2 worm cellular contexts compared by ENCODE assay signal in genomic region chrIV:7023004-7023403, ce11.
TF ChIP-seq lines count a peak whose summit lies in the region.

No protein-coding gene starts in this region.

TF ChIP-seq in whole organism, L2 larva, 48 proteins besides CTCF, POLR2A, EP300 and RAD21 (continued from another document):
- TF ChIP-seq C34F6.9 (tag; optimal IDR thresholded peaks at IDR 0.05; lab: Kevin White, UChicago) (peak; percentile 85), crh-2 (tag; optimal IDR thresholded peaks at IDR 0.05; lab: Kevin White, UChicago) (peak; percentile 65), nhr-25 (tag; optimal IDR thresholded peaks at IDR 0.05; lab: Kevin White, UChicago) (peak; percentile 55), ceh-82 (tag; optimal IDR thresholded peaks at IDR 0.05; lab: Kevin White, UChicago) (no peak), nhr-129 (tag; optimal IDR thresholded peaks at IDR 0.05; lab: Kevin White, UChicago) (peak; percentile 87), ama-1 (optimal IDR thresholded peaks at IDR 0.05; lab: Kevin White, UChicago) (no peak), elt-1 (tag; optimal IDR thresholded peaks at IDR 0.05; lab: Kevin White, UChicago) (no peak), nhr-237 (tag; optimal IDR thresholded peaks at IDR 0.05; lab: Kevin White, UChicago) (no peak), ceh-16 (tag; optimal IDR thresholded peaks at IDR 0.05; lab: Kevin White, UChicago) (no peak), ztf-11 (tag; optimal IDR thresholded peaks at IDR 0.05; lab: Kevin White, UChicago) (no peak), unc-62 (GFP tag; optimal IDR thresholded peaks at IDR 0.05; lab: Kevin White, UChicago) (no peak), unc-55 (GFP tag; optimal IDR thresholded peaks at IDR 0.05; lab: Kevin White, UChicago) (peak; percentile 58), sma-3 (GFP tag; optimal IDR thresholded peaks at IDR 0.05; lab: Kevin White, UChicago) (peak; percentile 51), lin-13 (GFP tag; optimal IDR thresholded peaks at IDR 0.05; lab: Kevin White, UChicago) (no peak), ztf-1 (GFP tag; conservative IDR thresholded peaks at IDR 0.05; lab: Robert Waterston, UW) (no peak), peb-1 (tag; optimal IDR thresholded peaks at IDR 0.05; lab: Kevin White, UChicago) (no peak), blmp-1 (tag; optimal IDR thresholded peaks at IDR 0.05; lab: Kevin White, UChicago; ENCODE audit: insufficient read depth) (peak; percentile 16), skn-1 (tag; optimal IDR thresholded peaks at IDR 0.05; lab: Kevin White, UChicago) (no peak), nhr-21 (tag; optimal IDR thresholded peaks at IDR 0.05; lab: Kevin White, UChicago) (peak; percentile 45), gmeb-1 (tag; optimal IDR thresholded peaks at IDR 0.05; lab: Kevin White, UChicago) (peak; percentile 45), R02D3.7 (tag; optimal IDR thresholded peaks at IDR 0.05; lab: Kevin White, UChicago) (no peak), ztf-4 (tag; optimal IDR thresholded peaks at IDR 0.05; lab: Kevin White, UChicago) (peak; percentile 31), egl-27 (tag; optimal IDR thresholded peaks at IDR 0.05; lab: Kevin White, UChicago) (peak; percentile 70), nhr-6 (tag; optimal IDR thresholded peaks at IDR 0.05; lab: Kevin White, UChicago) (peak; percentile 39), mdl-1 (tag; optimal IDR thresholded peaks at IDR 0.05; lab: Kevin White, UChicago) (peak; percentile 26 to 37)

TF ChIP-seq in whole organism, L4 larva, 104 proteins besides CTCF, POLR2A, EP300 and RAD21 (continued from another document):
- TF ChIP-seq lin-38 (GFP tag; IDR thresholded peaks at IDR 0.05; lab: Robert Waterston, UW): no peak
- peak; percentile 13 to 74 for TF ChIP-seq mdl-1 (tag; optimal IDR thresholded peaks at IDR 0.05; lab: Kevin White, UChicago)
- TF ChIP-seq tra-1 (GFP tag; IDR thresholded peaks at IDR 0.05; lab: Robert Waterston, UW): peak; percentile 42; the same call in 1 of the 2 replicates
- peak in 1 of 2 experiments; percentile 78 for TF ChIP-seq lsy-2 (tag; optimal IDR thresholded peaks at IDR 0.05; lab: Kevin White, UChicago)
- TF ChIP-seq dmd-6 (GFP tag; IDR thresholded peaks at IDR 0.05; lab: Robert Waterston, UW): peak; percentile 19; the same call in 1 of the 2 replicates
- no peak for TF ChIP-seq pha-4 (GFP tag; IDR thresholded peaks at IDR 0.05; lab: Robert Waterston, UW)
- peak; percentile 8 for TF ChIP-seq pha-4 (tag; optimal IDR thresholded peaks at IDR 0.05; lab: Kevin White, UChicago)
